Worm (Caenorhabditis elegans) whole organism, L1 larva: ENCODE data around the gene F13D12.8.

Source experiments
- F16B12.6 ChIP-seq: fragments of 150-350 bp; optimal IDR thresholded peaks from 2 replicates; lab custom pipeline; 2014; ENCODE audit warnings: missing biosample characterization, missing genetic modification characterization
- alr-1 ChIP-seq: fragments of 200-800 bp; sonication (Bioruptor generic); optimal IDR thresholded peaks from 2 replicates; lab custom pipeline; 2018; ENCODE audit warnings: borderline replicate concordance, mild to moderate bottlenecking, missing genetic modification characterization, missing compliant biosample characterization
- blmp-1 ChIP-seq: fragments of 150-350 bp; optimal IDR thresholded peaks from 2 replicates; lab custom pipeline; 2014; ENCODE audit warnings: missing biosample characterization, missing genetic modification characterization
- ces-1 ChIP-seq: fragments of 150-350 bp; optimal IDR thresholded peaks from 2 replicates; lab custom pipeline; 2014; ENCODE audit warnings: missing biosample characterization, missing genetic modification reagents, missing genetic modification characterization
- efl-1 ChIP-seq, 4 experiments: fragments of 150-350 bp; optimal IDR thresholded peaks in 3 of 4; peaks in 1 of 4; 1 replicate in 1 of 4; 2 replicates in 3 of 4; lab custom pipeline; 2014; ENCODE audit warnings: missing biosample characterization in 2 of 4, missing genetic modification characterization in 2 of 4, missing genetic modification reagents in 2 of 4
- lin-39 ChIP-seq: fragments of 150-350 bp; optimal IDR thresholded peaks from 2 replicates; lab custom pipeline; 2014; ENCODE audit warnings: missing biosample characterization, missing genetic modification reagents, missing genetic modification characterization
- nhr-84 ChIP-seq: sonication (generic microtip); optimal IDR thresholded peaks from 2 replicates; lab custom pipeline; 2017; ENCODE audit warnings: missing biosample characterization, missing genetic modification characterization
- snpc-4 ChIP-seq: fragments of 150-350 bp; optimal IDR thresholded peaks from 2 replicates; lab custom pipeline; 2014; ENCODE audit warnings: missing biosample characterization, missing genetic modification characterization
- sox-4 ChIP-seq: sonication (generic microtip); optimal IDR thresholded peaks from 2 replicates; lab custom pipeline; 2016; ENCODE audit warnings: missing genetic modification characterization, missing compliant biosample characterization
- unc-130 ChIP-seq: fragments of 150-350 bp; optimal IDR thresholded peaks from 2 replicates; lab custom pipeline; 2017; ENCODE audit warnings: missing biosample characterization, missing genetic modification characterization, inconsistent platforms
- unc-86 ChIP-seq: sonication (generic microtip); optimal IDR thresholded peaks from 2 replicates; lab custom pipeline; 2016; ENCODE audit warnings: missing genetic modification characterization, missing compliant biosample characterization
- xbp-1 ChIP-seq: sonication (generic microtip); optimal IDR thresholded peaks from 2 replicates; lab custom pipeline; 2016; ENCODE audit warnings: missing genetic modification characterization, missing compliant biosample characterization

ce11 chrII:11765506-11766152 is 33.2 kb upstream of the F13D12.8 start:
- TF ChIP-seq lin-39 (tag; lab: Kevin White, UChicago) (no peak), xbp-1 (no peak), nhr-84 (tag; lab: Kevin White, UChicago) (no peak), unc-130 (tag; lab: Kevin White, UChicago) (no peak), sox-4 (tag; lab: Kevin White, UChicago) (no peak), efl-1 (optimal IDR thresholded peaks at IDR 0.05; lab: Kevin White, UChicago) (no peak), efl-1 (GFP tag; optimal IDR thresholded peaks at IDR 0.05 in 1 of 2; lab: Kevin White, UChicago) (no peak), blmp-1 (tag; lab: Kevin White, UChicago) (no peak), unc-86 (tag; lab: Kevin White, UChicago) (no peak), snpc-4 (tag; lab: Kevin White, UChicago) (no peak), alr-1 (no peak), F16B12.6 (tag; lab: Kevin White, UChicago) (no peak), ces-1 (GFP tag; lab: Kevin White, UChicago) (no peak)
